In the genomic region with DNA sequence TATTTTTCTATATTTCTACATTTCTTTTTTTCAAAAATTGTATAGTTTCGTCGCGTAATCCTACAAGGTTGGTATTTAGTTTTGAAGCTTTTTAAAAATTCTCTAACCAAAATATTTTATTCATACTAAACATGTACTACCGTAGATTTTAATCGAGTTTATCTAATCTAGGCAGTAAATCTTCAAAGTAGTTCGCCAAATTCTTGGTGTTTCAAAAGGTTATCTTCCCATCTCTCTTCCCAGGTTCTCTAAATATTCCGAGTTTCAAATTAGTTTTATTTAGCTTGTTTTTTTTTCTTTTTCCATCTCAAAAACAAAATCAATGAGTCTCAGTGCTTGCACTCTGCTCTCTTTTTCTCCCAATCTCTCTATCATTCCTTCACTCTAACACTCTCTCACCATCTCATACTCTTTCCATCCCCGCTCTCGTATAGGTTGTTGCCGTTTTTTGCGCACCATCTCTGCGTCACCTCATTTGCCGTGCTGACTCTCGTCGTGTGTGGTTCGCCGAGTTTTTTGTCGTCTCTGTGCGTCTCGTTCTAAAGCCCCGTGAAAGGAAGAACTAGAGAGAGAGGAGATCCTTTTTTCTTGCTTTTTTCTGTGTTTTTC, we compare ENCODE assay signal across 4 worm cellular contexts.
TF ChIP-seq lines count a peak whose summit lies in the region.

No protein-coding gene starts in this region.

TF ChIP-seq in whole organism, L2 larva, 48 proteins besides CTCF, POLR2A, EP300 and RAD21 (continues in another document):
- TF ChIP-seq nhr-10 (tag; optimal IDR thresholded peaks at IDR 0.05; lab: Kevin White, UChicago) (no peak), lin-39 (tag; optimal IDR thresholded peaks at IDR 0.05; lab: Kevin White, UChicago) (no peak), ztf-1 (GFP tag; conservative IDR thresholded peaks at IDR 0.05; lab: Robert Waterston, UW) (no peak), ceh-16 (tag; optimal IDR thresholded peaks at IDR 0.05; lab: Kevin White, UChicago) (peak; percentile 69), nhr-12 (tag; optimal IDR thresholded peaks at IDR 0.05; lab: Kevin White, UChicago) (no peak), nhr-237 (tag; optimal IDR thresholded peaks at IDR 0.05; lab: Kevin White, UChicago) (no peak), nhr-77 (tag; optimal IDR thresholded peaks at IDR 0.05; lab: Kevin White, UChicago) (no peak), mab-5 (tag; optimal IDR thresholded peaks at IDR 0.05; lab: Kevin White, UChicago) (peak; percentile 56), fos-1 (tag; optimal IDR thresholded peaks at IDR 0.05; lab: Kevin White, UChicago) (peak; percentile 81), snpc-4 (tag; optimal IDR thresholded peaks at IDR 0.05; lab: Kevin White, UChicago) (peak; percentile 51), alr-1 (tag; optimal IDR thresholded peaks at IDR 0.05; lab: Kevin White, UChicago) (no peak), nhr-21 (tag; optimal IDR thresholded peaks at IDR 0.05; lab: Kevin White, UChicago) (peak; percentile 31), aly-2 (tag; optimal IDR thresholded peaks at IDR 0.05; lab: Kevin White, UChicago) (no peak), gmeb-1 (tag; optimal IDR thresholded peaks at IDR 0.05; lab: Kevin White, UChicago) (peak; percentile 14), Y55F3AM.14 (GFP tag; optimal IDR thresholded peaks at IDR 0.05; lab: Kevin White, UChicago) (peak; percentile 80), crh-2 (tag; optimal IDR thresholded peaks at IDR 0.05; lab: Kevin White, UChicago) (peak; percentile 66), dmd-4 (tag; optimal IDR thresholded peaks at IDR 0.05; lab: Kevin White, UChicago) (no peak), peb-1 (tag; optimal IDR thresholded peaks at IDR 0.05; lab: Kevin White, UChicago) (no peak), nhr-25 (tag; optimal IDR thresholded peaks at IDR 0.05; lab: Kevin White, UChicago) (peak; percentile 58), zag-1 (tag; optimal IDR thresholded peaks at IDR 0.05; lab: Kevin White, UChicago) (peak; percentile 57), R02D3.7 (tag; optimal IDR thresholded peaks at IDR 0.05; lab: Kevin White, UChicago) (no peak), C34F6.9 (tag; optimal IDR thresholded peaks at IDR 0.05; lab: Kevin White, UChicago) (peak; percentile 91)

TF ChIP-seq in whole organism, L4 larva, 104 proteins besides CTCF, POLR2A, EP300 and RAD21 (continues in another document):
- TF ChIP-seq Y5F2A.4 (GFP tag; optimal IDR thresholded peaks at IDR 0.05; lab: Kevin White, UChicago), result no peak
- TF ChIP-seq aly-2 (tag; optimal IDR thresholded peaks at IDR 0.05; lab: Kevin White, UChicago), result no peak
- no peak for TF ChIP-seq daf-12 (tag; optimal IDR thresholded peaks at IDR 0.05; lab: Kevin White, UChicago)
- TF ChIP-seq tra-1 (GFP tag; IDR thresholded peaks at IDR 0.05; lab: Robert Waterston, UW), result 0 out of 2 replicates have a peak, but pooled peaks have one; percentile 3
- peak; percentile 49; the same call in 1 of the 2 replicates for TF ChIP-seq T26A8.4 (GFP tag; IDR thresholded peaks at IDR 0.05; lab: Robert Waterston, UW)
- peak; percentile 63 for TF ChIP-seq nhr-11 (tag; optimal IDR thresholded peaks at IDR 0.05; lab: Kevin White, UChicago)
- no peak for TF ChIP-seq lin-38 (GFP tag; IDR thresholded peaks at IDR 0.05; lab: Robert Waterston, UW)
- no peak for TF ChIP-seq nhr-76 (tag; optimal IDR thresholded peaks at IDR 0.05; lab: Kevin White, UChicago)
- TF ChIP-seq Y105C5A.15 (GFP tag; IDR thresholded peaks at IDR 0.05; lab: Robert Waterston, UW), result no peak
- TF ChIP-seq lim-7 (GFP tag; IDR thresholded peaks at IDR 0.05; lab: Robert Waterston, UW), result no peak
- no peak for TF ChIP-seq F10B5.3 (tag; optimal IDR thresholded peaks at IDR 0.05; lab: Kevin White, UChicago)
- TF ChIP-seq lin-1 (GFP tag; IDR thresholded peaks at IDR 0.05; lab: Robert Waterston, UW), result no peak
- TF ChIP-seq ceh-28 (tag; optimal IDR thresholded peaks at IDR 0.05; lab: Kevin White, UChicago), result no peak
- TF ChIP-seq nhr-102 (tag; optimal IDR thresholded peaks at IDR 0.05; lab: Kevin White, UChicago), result peak; percentile 12
- TF ChIP-seq nhr-237 (tag; optimal IDR thresholded peaks at IDR 0.05; lab: Kevin White, UChicago), result no peak
- peak; percentile 35 to 85 for TF ChIP-seq mdl-1 (tag; optimal IDR thresholded peaks at IDR 0.05; lab: Kevin White, UChicago)
- TF ChIP-seq zfp-2 (tag; optimal IDR thresholded peaks at IDR 0.05; lab: Kevin White, UChicago), result no peak
- TF ChIP-seq zip-11 (GFP tag; IDR thresholded peaks at IDR 0.05; lab: Robert Waterston, UW), result no peak
- TF ChIP-seq ama-1 (optimal IDR thresholded peaks at IDR 0.05; lab: Kevin White, UChicago), result no peak
- no peak for TF ChIP-seq sdz-12 (GFP tag; optimal IDR thresholded peaks at IDR 0.05; lab: Kevin White, UChicago)
- TF ChIP-seq hif-1 (tag; optimal IDR thresholded peaks at IDR 0.05; lab: Kevin White, UChicago), result peak in 1 of 2 experiments; percentile 51
- no peak for TF ChIP-seq zip-2 (tag; optimal IDR thresholded peaks at IDR 0.05; lab: Kevin White, UChicago)
- TF ChIP-seq nhr-10 (tag; optimal IDR thresholded peaks at IDR 0.05; lab: Kevin White, UChicago), result no peak

TF ChIP-seq in whole organism, late embryonic, 69 proteins besides CTCF, POLR2A, EP300 and RAD21 (continues in another document):
- no peak for TF ChIP-seq ceh-2 (tag; optimal IDR thresholded peaks at IDR 0.05; lab: Kevin White, UChicago)
- TF ChIP-seq ceh-24 (tag; optimal IDR thresholded peaks at IDR 0.05; lab: Kevin White, UChicago), result no peak
- no peak for TF ChIP-seq ref-2 (tag; optimal IDR thresholded peaks at IDR 0.05; lab: Kevin White, UChicago)
- peak; percentile 47 for TF ChIP-seq ceh-18 (tag; optimal IDR thresholded peaks at IDR 0.05; lab: Kevin White, UChicago)
- no peak for TF ChIP-seq npax-4 (tag; optimal IDR thresholded peaks at IDR 0.05; lab: Kevin White, UChicago)
- peak; percentile 55 for TF ChIP-seq ceh-48 (tag; optimal IDR thresholded peaks at IDR 0.05; lab: Kevin White, UChicago)
- no peak for TF ChIP-seq hlh-15 (tag; optimal IDR thresholded peaks at IDR 0.05; lab: Kevin White, UChicago)
- TF ChIP-seq fkh-10 (GFP tag; optimal IDR thresholded peaks at IDR 0.05; lab: Kevin White, UChicago), result no peak
- no peak for TF ChIP-seq ceh-6 (GFP tag; optimal IDR thresholded peaks at IDR 0.05; lab: Kevin White, UChicago)
- peak; percentile 27 for TF ChIP-seq ceh-34 (tag; optimal IDR thresholded peaks at IDR 0.05; lab: Kevin White, UChicago)
- TF ChIP-seq rnt-1 (tag; optimal IDR thresholded peaks at IDR 0.05; lab: Kevin White, UChicago), result no peak
- TF ChIP-seq ceh-22 (tag; optimal IDR thresholded peaks at IDR 0.05; lab: Kevin White, UChicago), result no peak
- TF ChIP-seq unc-3 (GFP tag; conservative IDR thresholded peaks at IDR 0.05; lab: Robert Waterston, UW), result no peak
- no peak for TF ChIP-seq unc-3 (tag; optimal IDR thresholded peaks at IDR 0.05; lab: Kevin White, UChicago)
- peak; percentile 54 for TF ChIP-seq tbx-2 (tag; optimal IDR thresholded peaks at IDR 0.05; lab: Kevin White, UChicago)
- TF ChIP-seq K09A11.1 (tag; optimal IDR thresholded peaks at IDR 0.05; lab: Kevin White, UChicago; ENCODE audit: insufficient read depth), result no peak
- TF ChIP-seq ceh-45 (GFP tag; IDR thresholded peaks at IDR 0.05; lab: Robert Waterston, UW), result no peak
- TF ChIP-seq ttx-3 (tag; optimal IDR thresholded peaks at IDR 0.05; lab: Kevin White, UChicago), result no peak
- TF ChIP-seq pha-2 (tag; optimal IDR thresholded peaks at IDR 0.05; lab: Kevin White, UChicago), result no peak
- TF ChIP-seq unc-86 (tag; optimal IDR thresholded peaks at IDR 0.05; lab: Kevin White, UChicago), result no peak
- TF ChIP-seq hlh-8 (tag; optimal IDR thresholded peaks at IDR 0.05; lab: Kevin White, UChicago), result no peak
- no peak for TF ChIP-seq T23F11.4 (GFP tag; optimal IDR thresholded peaks at IDR 0.05; lab: Kevin White, UChicago)
- no peak for TF ChIP-seq nhr-232 (tag; optimal IDR thresholded peaks at IDR 0.05; lab: Kevin White, UChicago)
- TF ChIP-seq pax-1 (tag; optimal IDR thresholded peaks at IDR 0.05; lab: Kevin White, UChicago), result no peak
- TF ChIP-seq gmeb-2 (tag; optimal IDR thresholded peaks at IDR 0.05; lab: Kevin White, UChicago), result no peak

TF ChIP-seq in whole organism, mixed stage, embryonic, 35 proteins besides CTCF, POLR2A, EP300 and RAD21 (continues in another document):
- no peak for TF ChIP-seq flh-1 (GFP tag; optimal IDR thresholded peaks at IDR 0.05; lab: Kevin White, UChicago)
- no peak for TF ChIP-seq nhr-12 (tag; optimal IDR thresholded peaks at IDR 0.05; lab: Kevin White, UChicago)
- no peak for TF ChIP-seq nhr-237 (tag; optimal IDR thresholded peaks at IDR 0.05; lab: Kevin White, UChicago)
- no peak for TF ChIP-seq ham-2 (GFP tag; optimal IDR thresholded peaks at IDR 0.05; lab: Kevin White, UChicago)
- TF ChIP-seq snpc-4 (tag; optimal IDR thresholded peaks at IDR 0.05; lab: Kevin White, UChicago), result no peak
- no peak for TF ChIP-seq tbx-8 (GFP tag; optimal IDR thresholded peaks at IDR 0.05; lab: Kevin White, UChicago)
- no peak for TF ChIP-seq ceh-43 (GFP tag; optimal IDR thresholded peaks at IDR 0.05; lab: Kevin White, UChicago)
- TF ChIP-seq mab-5 (tag; optimal IDR thresholded peaks at IDR 0.05; lab: Kevin White, UChicago), result no peak
- TF ChIP-seq bed-3 (GFP tag; optimal IDR thresholded peaks at IDR 0.05; lab: Kevin White, UChicago), result no peak
- no peak for TF ChIP-seq unc-62 (GFP tag; optimal IDR thresholded peaks at IDR 0.05; lab: Kevin White, UChicago)
- TF ChIP-seq mep-1 (tag; optimal IDR thresholded peaks at IDR 0.05; lab: Kevin White, UChicago), result peak; percentile 13
- peak; percentile 7 for TF ChIP-seq hlh-1 (tag; optimal IDR thresholded peaks at IDR 0.05; lab: Kevin White, UChicago)
- no peak for TF ChIP-seq sptf-1 (tag; optimal IDR thresholded peaks at IDR 0.05; lab: Kevin White, UChicago)
- no peak for TF ChIP-seq blmp-1 (tag; optimal IDR thresholded peaks at IDR 0.05; lab: Kevin White, UChicago)
- no peak for TF ChIP-seq drap-1 (GFP tag; optimal IDR thresholded peaks at IDR 0.05; lab: Kevin White, UChicago)
- TF ChIP-seq lin-32 (GFP tag; optimal IDR thresholded peaks at IDR 0.05; lab: Kevin White, UChicago), result no peak
- no peak for TF ChIP-seq lin-13 (tag; optimal IDR thresholded peaks at IDR 0.05; lab: Kevin White, UChicago)
- TF ChIP-seq unc-120 (tag; optimal IDR thresholded peaks at IDR 0.05; lab: Kevin White, UChicago; ENCODE audit: poor library complexity, severe bottlenecking), result peak; percentile 77
- TF ChIP-seq ces-1 (GFP tag; optimal IDR thresholded peaks at IDR 0.05; lab: Kevin White, UChicago), result peak; percentile 75
- no peak for TF ChIP-seq zip-8 (tag; optimal IDR thresholded peaks at IDR 0.05; lab: Kevin White, UChicago)
- TF ChIP-seq elt-3 (tag; optimal IDR thresholded peaks at IDR 0.05; lab: Kevin White, UChicago), result no peak
- TF ChIP-seq M03D4.4 (tag; optimal IDR thresholded peaks at IDR 0.05; lab: Kevin White, UChicago), result no peak
- TF ChIP-seq pha-4 (tag; optimal IDR thresholded peaks at IDR 0.05; lab: Kevin White, UChicago), result peak; percentile 33
- no peak for TF ChIP-seq sem-2 (GFP tag; optimal IDR thresholded peaks at IDR 0.05; lab: Kevin White, UChicago)
- TF ChIP-seq ztf-11 (tag; optimal IDR thresholded peaks at IDR 0.05; lab: Kevin White, UChicago), result no peak
- TF ChIP-seq ceh-39 (tag; optimal IDR thresholded peaks at IDR 0.05; lab: Kevin White, UChicago), result no peak
- peak; percentile 15 for TF ChIP-seq unc-39 (tag; optimal IDR thresholded peaks at IDR 0.05; lab: Kevin White, UChicago)
- TF ChIP-seq cnd-1 (tag; optimal IDR thresholded peaks at IDR 0.05; lab: Kevin White, UChicago), result no peak
